Fruit fly (Drosophila melanogaster): Measurements from ENCODE around the gene Scp2.

The Scp2 gene

DNA sequence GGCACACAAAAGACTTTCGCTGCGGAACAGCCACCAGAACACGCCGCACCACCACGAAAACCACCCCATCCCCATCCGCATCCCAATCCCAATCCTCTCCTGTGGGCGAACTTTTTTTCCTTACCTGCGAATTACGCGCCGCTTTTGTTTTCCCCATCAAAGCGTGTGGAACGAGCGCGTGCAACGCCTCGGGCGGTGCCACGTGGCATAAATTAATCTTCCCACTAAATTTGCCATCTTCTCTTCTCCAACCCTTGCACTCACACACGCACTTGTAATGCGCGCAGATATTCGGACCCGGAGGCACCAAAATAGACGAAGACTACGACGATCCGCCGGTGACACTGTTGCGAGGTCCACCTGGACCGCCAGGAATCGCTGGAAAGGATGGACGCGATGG is 18.7 kb downstream of the Scp2 start:
- TF ChIP-seq lola (GFP tag; optimal IDR thresholded peaks at IDR 0.05), result no peak
- no peak for TF ChIP-seq Sp1 (GFP tag; optimal IDR thresholded peaks at IDR 0.05)
- no peak for TF ChIP-seq OdsH (GFP tag; optimal IDR thresholded peaks at IDR 0.05)
- TF ChIP-seq HLH106 (tag; optimal IDR thresholded peaks at IDR 0.05), result no peak
- no peak for TF ChIP-seq pan (optimal IDR thresholded peaks at IDR 0.05)
- TF ChIP-seq foxo (GFP tag; optimal IDR thresholded peaks at IDR 0.05), result no peak
- TF ChIP-seq Myc (optimal IDR thresholded peaks at IDR 0.05), result no peak
- no peak for TF ChIP-seq Abd-B (GFP tag; optimal IDR thresholded peaks at IDR 0.05)
- no peak for TF ChIP-seq jim (GFP tag; optimal IDR thresholded peaks at IDR 0.05)

DNA sequence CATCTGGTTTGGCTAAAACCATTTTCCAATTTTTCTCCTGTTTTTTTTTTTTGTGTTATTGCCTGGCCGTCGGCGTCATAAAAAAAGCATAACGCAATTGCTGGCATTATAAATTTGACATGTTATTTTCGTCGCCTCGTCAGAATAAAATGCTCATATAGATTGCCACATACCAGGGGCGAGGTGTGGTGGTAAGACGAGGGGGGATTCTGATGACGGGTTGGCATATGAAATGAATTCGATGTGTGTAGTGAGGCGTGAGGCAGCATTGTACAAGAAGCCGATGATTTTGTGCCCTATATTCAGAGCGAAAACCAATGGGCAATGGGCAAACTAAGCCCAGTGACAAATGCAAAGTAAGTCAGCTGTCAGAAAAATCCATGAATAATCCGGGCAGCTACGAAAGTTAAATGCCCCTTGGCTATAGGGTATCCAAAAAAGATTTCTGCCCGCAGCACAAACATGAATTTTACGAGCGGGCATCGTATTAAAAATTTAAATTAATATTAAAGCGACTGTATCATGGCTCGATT is 24.8 kb downstream of the Scp2 start:
- no peak for TF ChIP-seq Jra (GFP tag; optimal IDR thresholded peaks at IDR 0.05)
- TF ChIP-seq dsf (GFP tag; optimal IDR thresholded peaks at IDR 0.05; ENCODE audit: borderline replicate concordance), result no peak
- no peak for TF ChIP-seq jim (GFP tag; optimal IDR thresholded peaks at IDR 0.05)
- no peak for TF ChIP-seq brk (GFP tag; optimal IDR thresholded peaks at IDR 0.05)

DNA sequence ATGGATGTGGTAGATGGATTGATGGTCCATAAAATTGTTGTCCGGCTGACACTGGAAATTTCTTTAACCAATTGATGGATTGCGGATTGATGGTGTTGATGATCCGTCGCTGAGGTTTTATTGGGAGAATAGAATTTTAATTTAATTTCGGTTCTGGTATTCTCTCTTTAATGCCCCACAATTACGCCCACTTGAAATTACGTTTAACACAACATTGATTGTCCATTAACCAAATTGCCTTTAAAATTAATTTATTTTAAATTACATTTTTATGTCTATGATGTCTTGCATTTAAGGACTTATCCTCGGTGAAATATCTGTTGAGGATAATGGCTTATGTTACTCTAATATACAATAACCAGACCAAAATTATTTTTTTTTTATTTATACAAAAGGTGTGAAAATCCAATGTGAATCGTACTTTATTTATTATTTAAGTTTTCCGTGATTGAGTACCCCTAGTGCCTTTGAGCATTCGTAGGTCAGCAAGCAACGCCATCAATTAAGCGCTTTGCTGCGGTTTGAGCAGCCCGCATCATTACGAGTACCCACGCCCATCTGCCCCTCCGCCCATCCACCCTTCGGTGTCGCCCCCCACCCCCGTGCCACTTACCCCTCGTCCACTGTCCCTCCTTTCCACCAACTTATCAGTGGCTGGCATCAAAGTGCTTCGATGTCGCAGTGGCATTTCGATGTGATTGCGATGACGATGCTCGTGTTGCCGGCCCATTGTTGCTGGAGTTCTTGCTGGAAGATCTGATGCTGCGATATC is 29.8 kb downstream of the Scp2 start:
- TF ChIP-seq foxo (GFP tag; optimal IDR thresholded peaks at IDR 0.05) (no peak), Sp1 (GFP tag; optimal IDR thresholded peaks at IDR 0.05) (no peak), pan (optimal IDR thresholded peaks at IDR 0.05) (no peak)

DNA sequence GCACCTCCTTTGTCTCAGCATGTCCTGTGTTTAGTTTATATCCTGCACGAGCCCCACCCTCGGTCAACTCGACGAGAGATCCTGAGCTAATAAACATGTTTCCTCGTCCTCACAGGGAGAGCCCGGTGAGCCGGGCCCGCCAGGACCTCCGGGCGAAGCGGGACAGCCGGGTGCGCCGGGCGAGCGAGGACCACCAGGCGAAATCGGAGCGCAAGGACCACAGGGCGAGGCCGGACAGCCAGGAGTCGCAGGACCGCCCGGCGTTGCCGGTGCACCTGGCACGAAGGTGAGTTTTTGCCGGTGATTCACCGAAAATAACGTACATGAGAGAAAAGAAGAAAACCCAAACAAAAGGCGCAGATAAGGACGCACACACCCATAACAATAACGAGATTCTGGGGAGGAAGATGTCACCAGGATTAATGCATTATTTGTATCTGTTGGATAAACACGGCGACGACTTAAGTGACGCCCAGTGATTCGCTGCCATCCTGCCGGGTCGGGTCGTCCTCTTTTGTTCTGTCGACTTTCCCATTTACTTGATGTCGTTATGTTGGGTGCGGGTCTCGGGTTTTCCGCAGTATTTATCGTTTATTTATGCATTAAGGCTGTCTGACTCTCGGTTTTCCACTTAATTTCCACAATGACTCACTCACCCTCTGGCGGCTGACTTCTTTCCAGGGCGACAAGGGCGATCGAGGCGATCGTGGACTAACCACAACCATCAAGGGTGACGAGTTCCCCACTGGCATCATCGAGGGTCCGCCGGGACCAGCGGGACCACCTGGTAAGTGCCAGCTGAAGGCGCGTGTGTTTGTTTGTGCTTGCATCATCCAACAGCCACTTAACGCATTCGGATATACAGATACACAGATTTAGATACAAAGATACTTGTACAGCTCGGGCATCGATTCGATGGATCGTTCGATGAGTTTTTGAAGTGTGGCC is 31.5 kb downstream of the Scp2 start:
- TF ChIP-seq Vsx2 (GFP tag; optimal IDR thresholded peaks at IDR 0.05; ENCODE audit: partially characterized antibody) (no peak), Dfd (GFP tag; optimal IDR thresholded peaks at IDR 0.05) (peak; percentile 98), HLH106 (tag; optimal IDR thresholded peaks at IDR 0.05) (no peak), Jra (GFP tag; optimal IDR thresholded peaks at IDR 0.05) (no peak), h (GFP tag; optimal IDR thresholded peaks at IDR 0.05) (no peak), ey (GFP tag; optimal IDR thresholded peaks at IDR 0.05) (no peak)

DNA sequence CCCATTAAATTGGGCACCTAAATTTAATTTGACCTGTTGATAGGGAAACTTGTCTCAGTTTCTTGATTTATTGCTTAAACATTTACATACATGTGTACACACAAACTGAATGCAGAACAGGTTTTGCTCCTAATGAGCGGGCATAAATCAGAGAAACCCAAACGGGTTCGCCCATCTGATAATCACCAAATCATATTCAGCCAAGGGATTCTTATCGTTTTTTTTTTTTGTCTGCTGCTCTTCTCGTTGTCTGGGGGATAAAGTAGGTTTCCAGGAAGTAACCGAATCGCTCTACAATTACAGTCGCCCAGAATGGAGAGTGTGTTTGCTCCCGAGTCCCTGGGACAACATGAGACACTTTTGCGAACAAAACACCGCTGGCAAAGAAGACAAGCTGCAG is 37.8 kb downstream of the Scp2 start:
- TF ChIP-seq brk (GFP tag; optimal IDR thresholded peaks at IDR 0.05) (no peak), tai (GFP tag; optimal IDR thresholded peaks at IDR 0.05) (no peak), Myc (optimal IDR thresholded peaks at IDR 0.05) (no peak), Abd-B (GFP tag; optimal IDR thresholded peaks at IDR 0.05) (no peak), Vsx2 (GFP tag; optimal IDR thresholded peaks at IDR 0.05; ENCODE audit: partially characterized antibody) (no peak)

DNA sequence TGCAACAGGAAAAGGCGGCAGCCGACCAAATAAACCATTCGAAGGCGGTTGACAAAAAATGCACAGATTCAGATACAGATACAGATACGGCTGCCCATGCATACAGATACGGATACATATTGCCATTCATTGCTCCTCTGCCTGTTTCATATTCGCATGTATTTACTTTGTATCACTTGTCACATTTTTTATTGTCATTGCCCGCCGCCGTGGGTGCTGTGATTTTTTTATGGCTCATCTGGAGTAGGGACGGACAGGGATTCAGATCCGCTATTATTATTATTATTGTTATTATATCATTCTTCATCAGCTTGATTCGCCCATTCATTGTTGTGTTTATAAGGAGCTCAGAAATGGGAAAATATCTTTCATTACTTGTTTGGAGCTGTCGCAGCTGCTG is 40.9 kb downstream of the Scp2 start:
- TF ChIP-seq dmrt93B (GFP tag; optimal IDR thresholded peaks at IDR 0.05), result no peak
- no peak for TF ChIP-seq dl (GFP tag; optimal IDR thresholded peaks at IDR 0.05; ENCODE audit: insufficient read depth in 1 of 2, partially characterized antibody in 2 of 2)
- TF ChIP-seq HLH106 (tag; optimal IDR thresholded peaks at IDR 0.05), result no peak
- TF ChIP-seq jim (GFP tag; optimal IDR thresholded peaks at IDR 0.05), result no peak
- TF ChIP-seq tai (GFP tag; optimal IDR thresholded peaks at IDR 0.05), result no peak
- no peak for TF ChIP-seq Jra (GFP tag; optimal IDR thresholded peaks at IDR 0.05)
- TF ChIP-seq Dif (GFP tag; optimal IDR thresholded peaks at IDR 0.05; ENCODE audit: partially characterized antibody), result no peak
- no peak for TF ChIP-seq fru (GFP tag; optimal IDR thresholded peaks at IDR 0.05)
- TF ChIP-seq CrebA (GFP tag; optimal IDR thresholded peaks at IDR 0.05; ENCODE audit: borderline replicate concordance), result no peak
- no peak for TF ChIP-seq Dfd (GFP tag; optimal IDR thresholded peaks at IDR 0.05)
- TF ChIP-seq Hr78 (GFP tag; optimal IDR thresholded peaks at IDR 0.05), result no peak
- TF ChIP-seq Mio (GFP tag; optimal IDR thresholded peaks at IDR 0.05), result no peak

DNA sequence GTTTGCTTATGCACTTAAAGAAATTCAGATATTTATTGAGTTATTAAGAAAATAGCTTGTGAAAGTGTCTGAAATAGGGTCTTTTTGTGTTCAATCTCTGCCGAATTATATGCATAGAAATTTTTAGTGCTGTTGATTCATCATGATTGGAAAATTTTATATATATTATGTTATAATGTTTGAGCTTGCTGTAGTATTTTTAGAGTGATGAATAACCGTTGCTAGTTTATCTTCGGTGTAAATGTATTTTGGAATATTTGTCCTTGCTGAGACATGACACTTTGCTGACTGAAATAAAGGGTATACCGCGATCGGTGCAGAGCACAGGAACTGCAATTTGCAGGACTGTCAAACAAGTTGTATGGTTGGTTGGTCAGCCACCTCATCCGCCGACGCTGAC is 41.5 kb downstream of the Scp2 start:
- TF ChIP-seq psq (GFP tag; optimal IDR thresholded peaks at IDR 0.05) (peak; percentile 2), Mio (GFP tag; optimal IDR thresholded peaks at IDR 0.05) (no peak), woc (GFP tag; optimal IDR thresholded peaks at IDR 0.05) (peak; percentile 7)
